Worm (Caenorhabditis elegans) whole organism, young adult: ENCODE data around the gene aex-4.
A peak's percentile ranks its signal among the peaks of the same experiment; 100 is the strongest.

Experiments used
- B0336.3 ChIP-seq: fragments of 200-800 bp; sonication (Bioruptor generic); IDR thresholded peaks from 2 replicates; pipeline ENCODE4 v1.3.6; 2022; ENCODE audit warnings: missing genetic modification characterization, missing compliant biosample characterization
- C06A6.2 ChIP-seq: fragments of 200-800 bp; sonication (Bioruptor generic); conservative IDR thresholded peaks from 2 replicates; pipeline ENCODE4 v1.3.6; 2022; ENCODE audit warnings: missing genetic modification characterization, missing compliant biosample characterization
- D2030.7 ChIP-seq: fragments of 200-800 bp; sonication (Bioruptor generic); IDR thresholded peaks from 2 replicates; pipeline ENCODE4 v1.3.6; 2022; ENCODE audit warnings: missing genetic modification reagents, missing genetic modification characterization, missing compliant biosample characterization
- F52B5.7 ChIP-seq: sonication (generic microtip); optimal IDR thresholded peaks from 2 replicates; lab custom pipeline; 2016; ENCODE audit warnings: mild to moderate bottlenecking, missing genetic modification characterization, missing compliant biosample characterization
- F55B11.4 ChIP-seq: sonication (generic microtip); optimal IDR thresholded peaks from 2 replicates; lab custom pipeline; 2016; ENCODE audit warnings: missing compliant biosample characterization, missing genetic modification characterization, borderline replicate concordance; ENCODE audit not compliant: insufficient read depth
- F57A8.1 ChIP-seq: fragments of 200-800 bp; sonication (Bioruptor generic); optimal IDR thresholded peaks from 2 replicates; lab custom pipeline; 2018; ENCODE audit warnings: mild to moderate bottlenecking, missing genetic modification characterization, moderate library complexity, missing compliant biosample characterization
- T26A5.8 ChIP-seq: sonication (generic microtip); optimal IDR thresholded peaks from 2 replicates; lab custom pipeline; 2016; ENCODE audit warnings: missing genetic modification characterization, missing compliant biosample characterization
- Y95B8A.8 ChIP-seq: fragments of 200-800 bp; sonication (Bioruptor generic); IDR thresholded peaks from 2 replicates; pipeline ENCODE4 v1.3.6; 2022; ENCODE audit warnings: missing genetic modification reagents, missing genetic modification characterization, missing compliant biosample characterization
- attf-3 ChIP-seq: fragments of 200-800 bp; sonication (Bioruptor generic); conservative IDR thresholded peaks from 2 replicates; pipeline ENCODE4 v1.3.6; 2022; ENCODE audit warnings: missing genetic modification reagents, missing genetic modification characterization, missing compliant biosample characterization
- attf-5 ChIP-seq: fragments of 200-800 bp; sonication (Bioruptor generic); optimal IDR thresholded peaks from 2 replicates; lab custom pipeline; 2018; ENCODE audit warnings: mild to moderate bottlenecking, missing genetic modification characterization, missing compliant biosample characterization
- bed-1 ChIP-seq: fragments of 200-800 bp; sonication (Bioruptor generic); IDR thresholded peaks from 2 replicates; pipeline ENCODE4 v1.3.6; 2022; ENCODE audit warnings: missing genetic modification reagents, missing genetic modification characterization, missing compliant biosample characterization
- cebp-2 ChIP-seq: fragments of 200-800 bp; sonication (Bioruptor generic); IDR thresholded peaks from 2 replicates; pipeline ENCODE4 v1.3.6; 2022; ENCODE audit warnings: missing genetic modification characterization, missing compliant biosample characterization
- efl-1 ChIP-seq: fragments of 150-350 bp; optimal IDR thresholded peaks from 2 replicates; lab custom pipeline; 2014; ENCODE audit warnings: missing biosample characterization, missing genetic modification reagents, missing genetic modification characterization
- egrh-3 ChIP-seq: fragments of 200-800 bp; sonication (Bioruptor generic); IDR thresholded peaks from 2 replicates; pipeline ENCODE4 v1.3.6; 2022; ENCODE audit warnings: missing genetic modification reagents, missing genetic modification characterization, missing compliant biosample characterization
- ekl-4 ChIP-seq: fragments of 200-800 bp; sonication (Bioruptor generic); IDR thresholded peaks from 2 replicates; pipeline ENCODE4 v1.3.6; 2022; ENCODE audit warnings: missing genetic modification reagents, missing genetic modification characterization, missing compliant biosample characterization
- fkh-3 ChIP-seq: sonication (generic microtip); optimal IDR thresholded peaks from 2 replicates; lab custom pipeline; 2016; ENCODE audit warnings: mild to moderate bottlenecking, missing genetic modification characterization, missing compliant biosample characterization
- hsf-1 ChIP-seq: fragments of 200-800 bp; sonication (Bioruptor generic); IDR thresholded peaks from 2 replicates; pipeline ENCODE4 v1.3.6; 2022; ENCODE audit warnings: missing genetic modification reagents, missing genetic modification characterization, missing compliant biosample characterization
- let-607 ChIP-seq, 2 experiments: fragments of 200-800 bp in 1 of 2; sonication (Bioruptor generic) in 1 of 2; sonication (generic microtip) in 1 of 2; optimal IDR thresholded peaks; 2 replicates each; lab custom pipeline; 2016 to 2018; ENCODE audit warnings: mild to moderate bottlenecking in 2 of 2, missing compliant biosample characterization in 2 of 2, missing genetic modification characterization in 2 of 2, moderate library complexity in 2 of 2, missing genotype in 1 of 2
- lin-35 ChIP-seq, 3 experiments: fragments of 150-350 bp in 2 of 3; sonication (generic microtip) in 1 of 3; optimal IDR thresholded peaks; 2 replicates each; lab custom pipeline; 2014 to 2018; ENCODE audit warnings: missing biosample characterization in 3 of 3, missing genetic modification characterization in 3 of 3, missing genetic modification reagents in 3 of 3
- madf-8 ChIP-seq: fragments of 200-800 bp; sonication (Bioruptor generic); conservative IDR thresholded peaks from 2 replicates; pipeline ENCODE4 v1.3.6; 2022; ENCODE audit warnings: missing genetic modification reagents, missing genetic modification characterization, missing compliant biosample characterization
- mcd-1 ChIP-seq: fragments of 200-800 bp; sonication (Bioruptor generic); IDR thresholded peaks from 2 replicates; pipeline ENCODE4 v1.3.6; 2022; ENCODE audit warnings: missing genetic modification reagents, missing genetic modification characterization, missing compliant biosample characterization
- mel-28 ChIP-seq: sonication (generic microtip); optimal IDR thresholded peaks from 2 replicates; lab custom pipeline; 2016; ENCODE audit warnings: borderline replicate concordance, mild to moderate bottlenecking, missing genetic modification characterization, missing compliant biosample characterization
- nfyb-1 ChIP-seq: fragments of 200-800 bp; sonication (Bioruptor generic); IDR thresholded peaks from 2 replicates; pipeline ENCODE4 v1.3.6; 2022; ENCODE audit warnings: missing genetic modification reagents, missing genetic modification characterization, missing compliant biosample characterization
- nhr-179 ChIP-seq: sonication (generic microtip); optimal IDR thresholded peaks from 2 replicates; lab custom pipeline; 2016; ENCODE audit warnings: mild to moderate bottlenecking, missing genetic modification characterization, missing compliant biosample characterization
- pbrm-1 ChIP-seq: fragments of 200-800 bp; sonication (Bioruptor generic); IDR thresholded peaks from 2 replicates; pipeline ENCODE4 v1.3.6; 2022; ENCODE audit warnings: missing genetic modification reagents, missing genetic modification characterization, missing compliant biosample characterization
- rcor-1 ChIP-seq: fragments of 200-800 bp; sonication (Bioruptor generic); IDR thresholded peaks from 2 replicates; pipeline ENCODE4 v1.3.6; 2022; ENCODE audit warnings: missing genetic modification reagents, missing genetic modification characterization, missing compliant biosample characterization
- rpc-1 ChIP-seq, 2 experiments: fragments of 150-350 bp in 1 of 2; sonication (generic microtip) in 1 of 2; optimal IDR thresholded peaks; 2 replicates each; lab custom pipeline; 2014 to 2018; ENCODE audit warnings: missing biosample characterization in 1 of 2, missing genetic modification characterization in 1 of 2, missing genetic modification reagents in 1 of 2, missing genotype in 1 of 2
- snpc-1.3 ChIP-seq: sonication (generic microtip); optimal IDR thresholded peaks from 2 replicates; lab custom pipeline; 2017; ENCODE audit warnings: missing genetic modification characterization, mild to moderate bottlenecking, missing compliant biosample characterization, antibody characterized with exemption, moderate library complexity, missing genotype, missing genetic modification reagents; ENCODE audit not compliant: insufficient read depth
- snpc-3.4 ChIP-seq: sonication (generic microtip); optimal IDR thresholded peaks from 2 replicates; lab custom pipeline; 2017; ENCODE audit warnings: missing genetic modification characterization, mild to moderate bottlenecking, missing compliant biosample characterization, antibody characterized with exemption, moderate library complexity, missing genotype, missing genetic modification reagents
- zfh-2 ChIP-seq: fragments of 200-800 bp; sonication (Bioruptor generic); conservative IDR thresholded peaks from 2 replicates; pipeline ENCODE4 v1.3.6; 2022; ENCODE audit warnings: missing genetic modification reagents, missing genetic modification characterization, missing compliant biosample characterization
- zim-3 ChIP-seq: sonication (generic microtip); optimal IDR thresholded peaks from 2 replicates; lab custom pipeline; 2017; ENCODE audit warnings: mild to moderate bottlenecking, missing genetic modification characterization, moderate library complexity, missing compliant biosample characterization
- ztf-18 ChIP-seq: sonication (generic microtip); optimal IDR thresholded peaks from 2 replicates; lab custom pipeline; 2016; ENCODE audit warnings: missing genotype, mild to moderate bottlenecking, missing genetic modification characterization, missing compliant biosample characterization
- ztf-22 ChIP-seq: fragments of 200-800 bp; sonication (Bioruptor generic); optimal IDR thresholded peaks from 2 replicates; lab custom pipeline; 2018; ENCODE audit warnings: mild to moderate bottlenecking, missing genetic modification characterization, moderate library complexity, missing compliant biosample characterization

aex-4 gene

DNA sequence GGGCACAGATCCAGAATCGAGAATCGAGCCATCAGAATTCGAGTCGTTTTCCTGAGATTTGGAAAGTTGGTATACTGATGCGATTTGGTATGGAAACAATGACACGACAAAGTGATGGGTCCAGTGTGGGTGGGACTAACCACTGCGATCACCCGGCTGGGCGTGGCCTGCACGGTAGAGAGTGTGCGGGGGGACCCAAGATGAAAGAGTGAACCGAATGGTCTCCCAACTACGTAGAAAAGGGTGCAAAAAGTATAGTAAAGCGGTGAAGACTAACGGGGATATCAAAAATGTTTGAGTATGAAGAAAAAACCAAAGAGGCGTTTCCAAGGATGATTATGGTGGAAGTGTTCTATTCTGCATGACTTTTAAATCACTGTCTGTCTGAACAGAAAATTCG, 13.1 kb downstream of the aex-4 start, which contains the start of gene fkh-2:
fkh-2 (minus strand) TSS at position 101 of the 400 bp plus-strand sequence.
- TF ChIP-seq madf-8 (GFP tag; lab: Robert Waterston, UW) (no peak), attf-5 (GFP tag; lab: Kevin White, UChicago) (no peak), C06A6.2 (GFP tag; lab: Robert Waterston, UW) (no peak), B0336.3 (GFP tag; lab: Robert Waterston, UW) (no peak), F55B11.4 (tag; lab: Kevin White, UChicago) (no peak), lin-35 (GFP tag; optimal IDR thresholded peaks at IDR 0.05; lab: Kevin White, UChicago) (no peak), cebp-2 (GFP tag; lab: Robert Waterston, UW) (no peak), hsf-1 (GFP tag; lab: Robert Waterston, UW) (no peak), Y95B8A.8 (no peak), snpc-1.3 (no peak), rpc-1 (optimal IDR thresholded peaks at IDR 0.05; lab: Kevin White, UChicago) (no peak), rpc-1 (tag; optimal IDR thresholded peaks at IDR 0.05; lab: Kevin White, UChicago) (no peak), bed-1 (GFP tag; lab: Robert Waterston, UW) (no peak), pbrm-1 (GFP tag; lab: Robert Waterston, UW) (no peak)
- TF ChIP-seq, all 124 proteins: peak for 0

- TF ChIP-seq mel-28 (no peak), nhr-179 (no peak), D2030.7 (no peak), efl-1 (GFP tag; lab: Kevin White, UChicago) (no peak), F52B5.7 (tag; lab: Kevin White, UChicago) (no peak), zim-3 (no peak), C06A6.2 (GFP tag; lab: Robert Waterston, UW) (no peak), rcor-1 (GFP tag; lab: Robert Waterston, UW) (no peak)
Measured at ce11 chrX:3743190-3743589, 14.1 kb downstream of the aex-4 start.

- no peak for TF ChIP-seq snpc-3.4 (tag; lab: Kevin White, UChicago)
- TF ChIP-seq zfh-2 (GFP tag; lab: Robert Waterston, UW) = peak; percentile 67
- TF ChIP-seq, all 124 proteins: peak for 1
Measured at ce11 chrX:3751370-3751769, 22.3 kb downstream of the aex-4 start.

- TF ChIP-seq ztf-18 (tag; lab: Kevin White, UChicago) (no peak), fkh-3 (tag; lab: Kevin White, UChicago) (peak; percentile 15), mcd-1 (no peak), attf-3 (GFP tag; lab: Robert Waterston, UW) (no peak), zfh-2 (GFP tag; lab: Robert Waterston, UW) (peak; percentile 69; the same call in 1 of the 2 replicates), ztf-22 (GFP tag; lab: Kevin White, UChicago) (no peak), let-607 (tag; optimal IDR thresholded peaks at IDR 0.05; lab: Kevin White, UChicago) (no peak), ekl-4 (GFP tag; lab: Robert Waterston, UW) (no peak), F57A8.1 (GFP tag; lab: Kevin White, UChicago) (no peak), nfyb-1 (GFP tag; lab: Robert Waterston, UW) (0 out of 2 replicates have a peak, but pooled peaks have one; percentile 8), T26A5.8 (tag; lab: Kevin White, UChicago) (no peak), egrh-3 (peak; percentile 82)
Measured at ce11 chrX:3752443-3752842, 23.4 kb downstream of the aex-4 start.
